Worm (Caenorhabditis elegans): Measurements from ENCODE around the gene K12H4.3.

ce11 chrIII:8029487-8029886 lies 16.3 kb upstream of the K12H4.3 start, which contains the start of gene F44B9.8:
- TF ChIP-seq unc-62 (GFP tag; optimal IDR thresholded peaks at IDR 0.05), result no peak
- TF ChIP-seq ztf-11 (tag; optimal IDR thresholded peaks at IDR 0.05), result no peak
- peak; percentile 39 for TF ChIP-seq lsy-2 (tag; optimal IDR thresholded peaks at IDR 0.05)
- no peak for TF ChIP-seq lin-13 (tag; optimal IDR thresholded peaks at IDR 0.05)
- no peak for TF ChIP-seq sptf-1 (tag; optimal IDR thresholded peaks at IDR 0.05)
- TF ChIP-seq pha-4 (tag; optimal IDR thresholded peaks at IDR 0.05), result peak; percentile 17
- no peak for TF ChIP-seq nhr-76 (tag; optimal IDR thresholded peaks at IDR 0.05)
- TF ChIP-seq nhr-237 (tag; optimal IDR thresholded peaks at IDR 0.05), result peak; percentile 31
